Fruit fly (Drosophila melanogaster) whole organism, embryonic: ENCODE results near the gene CG6230.
A peak's percentile ranks its signal among the peaks of the same experiment; 100 is the strongest.

Source experiments
- BEAF-32 ChIP-seq: fragments of 200-800 bp; sonication (Bioruptor generic); optimal IDR thresholded peaks from 3 replicates; lab custom pipeline; 2017; ENCODE audit warnings: missing biosample characterization, missing genetic modification characterization, mild to moderate bottlenecking, moderate library complexity, missing genetic modification reagents
- CG10209 ChIP-seq: fragments of 200-800 bp; sonication (Bioruptor generic); optimal IDR thresholded peaks from 3 replicates; lab custom pipeline; 2017; ENCODE audit warnings: missing biosample characterization, mild to moderate bottlenecking, missing genetic modification characterization, missing genetic modification reagents
- CG11398 ChIP-seq: fragments of 200-800 bp; sonication (Bioruptor generic); optimal IDR thresholded peaks from 2 replicates; lab custom pipeline; 2016; ENCODE audit warnings: missing biosample characterization, missing genetic modification characterization
- CG14667 ChIP-seq: fragments of 200-800 bp; sonication (Bioruptor generic); IDR thresholded peaks from 2 replicates; pipeline ENCODE4 v1.3.6; 2022; ENCODE audit warnings: missing biosample characterization, missing genetic modification characterization
- CG15696 ChIP-seq: fragments of 200-800 bp; sonication (Bioruptor generic); optimal IDR thresholded peaks from 2 replicates; lab custom pipeline; 2019; ENCODE audit warnings: missing biosample characterization, mild to moderate bottlenecking, missing genetic modification characterization, moderate library complexity
- CG17328 ChIP-seq: fragments of 200-800 bp; sonication (Bioruptor generic); IDR thresholded peaks from 2 replicates; pipeline ENCODE4 v1.3.6; 2022; ENCODE audit warnings: missing biosample characterization, missing genetic modification characterization
- CG17568 ChIP-seq: fragments of 200-800 bp; sonication (Bioruptor generic); optimal IDR thresholded peaks from 2 replicates; lab custom pipeline; 2018; ENCODE audit warnings: missing biosample characterization, mild to moderate bottlenecking, missing genetic modification characterization, moderate library complexity
- CG18262 ChIP-seq: fragments of 200-800 bp; optimal IDR thresholded peaks from 3 replicates; lab custom pipeline; 2019; ENCODE audit warnings: missing biosample characterization, mild to moderate bottlenecking, missing genetic modification characterization, moderate library complexity
- CG31441 ChIP-seq: fragments of 200-800 bp; sonication (Bioruptor generic); IDR thresholded peaks from 2 replicates; pipeline ENCODE4 v1.3.6; 2022; ENCODE audit warnings: missing biosample characterization, missing genetic modification characterization
- CG3163 ChIP-seq: fragments of 200-800 bp; sonication (Bioruptor generic); optimal IDR thresholded peaks from 3 replicates; lab custom pipeline; 2016; ENCODE audit warnings: missing biosample characterization, missing genetic modification characterization
- CG4360 ChIP-seq: fragments of 200-800 bp; sonication (Bioruptor generic); IDR thresholded peaks from 2 replicates; pipeline ENCODE4 v1.3.6; 2022; ENCODE audit warnings: missing biosample characterization, missing genetic modification characterization
- CG4707 ChIP-seq: fragments of 200-800 bp; sonication (Bioruptor generic); optimal IDR thresholded peaks from 2 replicates; lab custom pipeline; 2018; ENCODE audit warnings: missing biosample characterization, mild to moderate bottlenecking, missing genetic modification characterization, moderate library complexity
- CG7745 ChIP-seq: fragments of 200-800 bp; sonication (Bioruptor generic); optimal IDR thresholded peaks from 2 replicates; lab custom pipeline; 2018; ENCODE audit warnings: missing biosample characterization, mild to moderate bottlenecking, missing genetic modification characterization, moderate library complexity
- CG8359 ChIP-seq: fragments of 200-800 bp; sonication (Bioruptor generic); optimal IDR thresholded peaks from 2 replicates; lab custom pipeline; 2017; ENCODE audit warnings: missing biosample characterization, mild to moderate bottlenecking, missing genetic modification characterization, borderline replicate concordance
- Drgx ChIP-seq: fragments of 200-800 bp; sonication (Bioruptor generic); IDR thresholded peaks from 2 replicates; pipeline ENCODE4 v1.3.6; 2022; ENCODE audit warnings: missing biosample characterization, missing genetic modification characterization
- E2f2 ChIP-seq: fragments of 200-800 bp; sonication (Bioruptor generic); IDR thresholded peaks from 2 replicates; pipeline ENCODE4 v1.3.6; 2022; ENCODE audit warnings: missing biosample characterization, missing genetic modification characterization
- Eip74EF ChIP-seq, 2 experiments: fragments of 200-800 bp in 1 of 2; fragments of >200 bp in 1 of 2; sonication (Bioruptor generic) in 1 of 2; optimal IDR thresholded peaks; 2 replicates each; lab custom pipeline; 2017 to 2019; ENCODE audit warnings: missing biosample characterization in 2 of 2, missing genetic modification characterization in 2 of 2, mild to moderate bottlenecking in 1 of 2, moderate library complexity in 1 of 2
- HLH3B ChIP-seq: fragments of 200-800 bp; sonication (Bioruptor generic); IDR thresholded peaks from 2 replicates; pipeline ENCODE4 v1.3.6; 2022; ENCODE audit warnings: missing biosample characterization, missing genetic modification characterization
- HLH4C ChIP-seq: fragments of 200-800 bp; sonication (Bioruptor generic); IDR thresholded peaks from 3 replicates; pipeline ENCODE4 v1.3.6; 2022; ENCODE audit warnings: missing biosample characterization, missing genetic modification characterization; ENCODE audit not compliant: partially characterized antibody
- HLHmδ ChIP-seq: fragments of 200-800 bp; sonication (Bioruptor generic); optimal IDR thresholded peaks from 2 replicates; lab custom pipeline; 2018; ENCODE audit warnings: missing biosample characterization, mild to moderate bottlenecking, missing genetic modification characterization, moderate library complexity
- Hr78 ChIP-seq, 2 experiments: fragments of 200-800 bp in 1 of 2; fragments of >200 bp in 1 of 2; sonication (Bioruptor generic) in 1 of 2; optimal IDR thresholded peaks; 2 replicates each; lab custom pipeline; 2017 to 2019; ENCODE audit warnings: missing biosample characterization in 2 of 2, missing genetic modification characterization in 2 of 2, mild to moderate bottlenecking in 1 of 2, moderate library complexity in 1 of 2
- Jarid2 ChIP-seq: fragments of 200-800 bp; sonication (Bioruptor generic); optimal IDR thresholded peaks from 3 replicates; lab custom pipeline; 2017; ENCODE audit warnings: mild to moderate bottlenecking, missing biosample characterization, missing genetic modification reagents, missing genetic modification characterization
- Mad ChIP-seq: fragments of 200-800 bp; sonication (Bioruptor generic); optimal IDR thresholded peaks from 2 replicates; lab custom pipeline; 2016; ENCODE audit warnings: missing biosample characterization, missing genetic modification characterization
- PHDP ChIP-seq: fragments of 200-800 bp; sonication (Bioruptor generic); optimal IDR thresholded peaks from 3 replicates; lab custom pipeline; 2018; ENCODE audit warnings: missing biosample characterization, mild to moderate bottlenecking, missing genetic modification characterization, moderate library complexity
- Scr ChIP-seq: fragments of 200-800 bp; sonication (Bioruptor generic); IDR thresholded peaks from 2 replicates; pipeline ENCODE4 v1.3.6; 2022; ENCODE audit warnings: missing biosample characterization, missing genetic modification characterization; ENCODE audit not compliant: partially characterized antibody
- amos ChIP-seq: fragments of 200-800 bp; sonication (Bioruptor generic); IDR thresholded peaks from 2 replicates; pipeline ENCODE4 v1.3.6; 2022; ENCODE audit warnings: missing biosample characterization, missing genetic modification characterization; ENCODE audit not compliant: partially characterized antibody
- cg ChIP-seq: fragments of 200-800 bp; sonication (Bioruptor generic); optimal IDR thresholded peaks from 3 replicates; lab custom pipeline; 2019; ENCODE audit warnings: missing biosample characterization, mild to moderate bottlenecking, missing genetic modification characterization, moderate library complexity
- chn ChIP-seq: fragments of 200-800 bp; sonication (Bioruptor generic); optimal IDR thresholded peaks from 2 replicates; lab custom pipeline; 2016; ENCODE audit warnings: missing biosample characterization, missing genetic modification characterization
- ci ChIP-seq: fragments of 200-800 bp; sonication (Bioruptor generic); IDR thresholded peaks from 3 replicates; pipeline ENCODE4 v1.3.6; 2022; ENCODE audit warnings: missing biosample characterization, missing genetic modification characterization
- corto ChIP-seq: fragments of 200-800 bp; sonication (Bioruptor generic); optimal IDR thresholded peaks from 2 replicates; lab custom pipeline; 2016; ENCODE audit warnings: missing biosample characterization, mild to moderate bottlenecking, missing genetic modification characterization, moderate library complexity
- croc ChIP-seq: fragments of 200-800 bp; sonication (Bioruptor generic); conservative IDR thresholded peaks from 3 replicates; pipeline ENCODE4 v1.3.6; 2022; ENCODE audit warnings: missing biosample characterization, missing genetic modification characterization
- cwo ChIP-seq: fragments of 200-800 bp; sonication (Bioruptor generic); optimal IDR thresholded peaks from 3 replicates; lab custom pipeline; 2017; ENCODE audit warnings: missing biosample characterization, missing genetic modification characterization, mild to moderate bottlenecking, moderate library complexity, missing genetic modification reagents
- dmrt99B ChIP-seq: fragments of 200-800 bp; sonication (Bioruptor generic); optimal IDR thresholded peaks from 2 replicates; lab custom pipeline; 2018; ENCODE audit warnings: missing biosample characterization, mild to moderate bottlenecking, missing genetic modification characterization, moderate library complexity
- exex ChIP-seq: fragments of 200-800 bp; sonication (Bioruptor generic); optimal IDR thresholded peaks from 4 replicates; lab custom pipeline; 2018; ENCODE audit warnings: missing biosample characterization, mild to moderate bottlenecking, missing genetic modification characterization, moderate library complexity
- gem ChIP-seq: fragments of 200-800 bp; sonication (Bioruptor generic); optimal IDR thresholded peaks from 2 replicates; lab custom pipeline; 2019; ENCODE audit warnings: missing biosample characterization, mild to moderate bottlenecking, missing genetic modification characterization, moderate library complexity
- gro ChIP-seq: fragments of 200-800 bp; sonication (Bioruptor generic); optimal IDR thresholded peaks from 2 replicates; lab custom pipeline; 2016; ENCODE audit warnings: missing biosample characterization, missing genetic modification characterization
- her ChIP-seq: fragments of 200-800 bp; sonication (Bioruptor generic); optimal IDR thresholded peaks from 2 replicates; lab custom pipeline; 2016; ENCODE audit warnings: missing biosample characterization, missing genetic modification characterization
- hkb ChIP-seq, 2 experiments: fragments of 200-800 bp in 1 of 2; fragments of >200 bp in 1 of 2; sonication (Bioruptor generic) in 1 of 2; IDR thresholded peaks in 1 of 2; optimal IDR thresholded peaks in 1 of 2; 2 replicates each; pipeline versions ENCODE4 v1.3.6 to Lab custom; 2017 to 2022; ENCODE audit warnings: missing biosample characterization in 1 of 2, missing genetic modification characterization in 1 of 2
- ind ChIP-seq: fragments of 200-800 bp; sonication (Bioruptor generic); optimal IDR thresholded peaks from 3 replicates; lab custom pipeline; 2016; ENCODE audit warnings: missing biosample characterization, missing genetic modification characterization
- kah ChIP-seq: fragments of 200-800 bp; sonication (Bioruptor generic); optimal IDR thresholded peaks from 2 replicates; lab custom pipeline; 2018; ENCODE audit warnings: missing biosample characterization, mild to moderate bottlenecking, missing genetic modification characterization
- kay ChIP-seq: fragments of 200-800 bp; sonication (Bioruptor generic); optimal IDR thresholded peaks from 2 replicates; lab custom pipeline; 2016; ENCODE audit warnings: missing biosample characterization, missing genetic modification characterization
- lbe ChIP-seq: fragments of 200-800 bp; sonication (Bioruptor generic); optimal IDR thresholded peaks from 2 replicates; lab custom pipeline; 2016; ENCODE audit warnings: missing biosample characterization, mild to moderate bottlenecking, missing genetic modification characterization
- org-1 ChIP-seq: fragments of 200-800 bp; sonication (Bioruptor generic); optimal IDR thresholded peaks from 2 replicates; lab custom pipeline; 2017; ENCODE audit warnings: missing biosample characterization, missing genetic modification characterization
- pb ChIP-seq: fragments of 200-800 bp; sonication (Bioruptor generic); optimal IDR thresholded peaks from 3 replicates; lab custom pipeline; 2016; ENCODE audit warnings: missing biosample characterization, missing genetic modification characterization
- phol ChIP-seq: fragments of 200-800 bp; sonication (Bioruptor generic); optimal IDR thresholded peaks from 3 replicates; lab custom pipeline; 2018; ENCODE audit warnings: missing biosample characterization, mild to moderate bottlenecking, missing genetic modification characterization, moderate library complexity
- sisA ChIP-seq: fragments of 200-800 bp; sonication (Bioruptor generic); IDR thresholded peaks from 2 replicates; pipeline ENCODE4 v1.3.6; 2022; ENCODE audit warnings: missing biosample characterization, missing genetic modification characterization
- so ChIP-seq: fragments of 200-800 bp; sonication (Bioruptor generic); IDR thresholded peaks from 3 replicates; pipeline ENCODE4 v1.3.6; 2022; ENCODE audit warnings: missing biosample characterization, missing genetic modification characterization
- vfl ChIP-seq: fragments of 200-800 bp; sonication (Bioruptor generic); optimal IDR thresholded peaks from 2 replicates; lab custom pipeline; 2016; ENCODE audit warnings: missing biosample characterization, missing genetic modification characterization

Gene CG6230

dm6 chr2L:11066887-11067459 lies 53.1 kb downstream of the CG6230 start, which contains the start of gene Samuel:
TSS of gene Samuel (minus strand) at chr2L:11066998.
- peak; percentile 28; the same call in 1 of the 3 replicates for TF ChIP-seq so (GFP tag; lab: Robert Waterston, UW)
- TF ChIP-seq kah (GFP tag; lab: Kevin White, UChicago), result peak; percentile 85
- TF ChIP-seq chn (GFP tag; lab: Kevin White, UChicago), result no peak
- peak; percentile 20 for TF ChIP-seq CG4707 (GFP tag; lab: Kevin White, UChicago)
- no peak for TF ChIP-seq pb (GFP tag; lab: Kevin White, UChicago)
- peak; percentile 7 for TF ChIP-seq gro (GFP tag; lab: Kevin White, UChicago)
- TF ChIP-seq BEAF-32 (GFP tag; lab: Kevin White, UChicago), result no peak
- TF ChIP-seq kay (GFP tag; lab: Kevin White, UChicago), result no peak
- TF ChIP-seq exex (tag; lab: Kevin White, UChicago), result peak; percentile 61
- TF ChIP-seq CG14667 (GFP tag; lab: Robert Waterston, UW), result no peak
- peak; percentile 99 for TF ChIP-seq CG3163 (GFP tag; lab: Kevin White, UChicago)
- peak; percentile 96 for TF ChIP-seq Jarid2 (GFP tag; lab: Kevin White, UChicago)
- no peak for TF ChIP-seq HLH3B
- no peak for TF ChIP-seq croc (GFP tag; lab: Robert Waterston, UW)
- no peak for TF ChIP-seq CG15696 (tag; lab: Kevin White, UChicago)
- TF ChIP-seq Eip74EF (GFP tag; optimal IDR thresholded peaks at IDR 0.05; lab: Kevin White, UChicago), result peak in 1 of 2 experiments; percentile 61
- no peak for TF ChIP-seq org-1 (GFP tag; lab: Kevin White, UChicago)
- peak; percentile 28 for TF ChIP-seq PHDP (tag; lab: Kevin White, UChicago)
- peak; percentile 23 for TF ChIP-seq CG18262 (tag; lab: Kevin White, UChicago)
- no peak for TF ChIP-seq sisA
- TF ChIP-seq cg, result peak; percentile 69
- TF ChIP-seq CG11398 (GFP tag; lab: Kevin White, UChicago), result no peak
- no peak for TF ChIP-seq vfl (GFP tag; lab: Kevin White, UChicago)
- peak; percentile 91 for TF ChIP-seq CG4360
- TF ChIP-seq phol (tag; lab: Kevin White, UChicago), result no peak
- no peak for TF ChIP-seq HLHmδ
- TF ChIP-seq CG17328, result no peak
- peak; percentile 33; the same call in 1 of the 2 replicates for TF ChIP-seq Drgx (GFP tag; lab: Robert Waterston, UW)
- TF ChIP-seq CG7745, result no peak
- TF ChIP-seq Hr78 (GFP tag; optimal IDR thresholded peaks at IDR 0.05; lab: Kevin White, UChicago), result peak in 1 of 2 experiments; percentile 91
- TF ChIP-seq gem (tag; lab: Kevin White, UChicago), result peak; percentile 25
- peak; percentile 10; the same call in 1 of the 2 replicates for TF ChIP-seq CG31441 (GFP tag; lab: Robert Waterston, UW)
- TF ChIP-seq dmrt99B (tag; lab: Kevin White, UChicago), result peak; percentile 4
- no peak for TF ChIP-seq hkb (optimal IDR thresholded peaks at IDR 0.05; lab: Kevin White, UChicago)
- 0 out of 2 replicates have a peak, but pooled peaks have one; percentile 58 for TF ChIP-seq hkb (GFP tag; IDR thresholded peaks at IDR 0.05; lab: Robert Waterston, UW)
- peak; percentile 36; the same call in 1 of the 2 replicates for TF ChIP-seq amos (GFP tag; lab: Robert Waterston, UW)
- TF ChIP-seq ci, result 0 out of 3 replicates have a peak, but pooled peaks have one; percentile 60
- TF ChIP-seq CG10209, result no peak
- peak; percentile 65 for TF ChIP-seq lbe (GFP tag; lab: Kevin White, UChicago)
- no peak for TF ChIP-seq CG8359
- TF ChIP-seq CG17568 (GFP tag; lab: Kevin White, UChicago), result peak; percentile 45
- peak; percentile 22; the same call in 1 of the 2 replicates for TF ChIP-seq Scr
- TF ChIP-seq ind, result no peak
- TF ChIP-seq cwo (GFP tag; lab: Kevin White, UChicago), result peak; percentile 2
- no peak for TF ChIP-seq Mad
- TF ChIP-seq E2f2 (GFP tag; lab: Robert Waterston, UW), result no peak
- peak; percentile 68 for TF ChIP-seq corto (GFP tag; lab: Kevin White, UChicago)
- TF ChIP-seq her (GFP tag; lab: Kevin White, UChicago), result no peak
- TF ChIP-seq HLH4C (GFP tag; lab: Robert Waterston, UW), result peak; percentile 36; the same call in 1 of the 3 replicates
